Worm (Caenorhabditis elegans) whole organism, midembryonic: ENCODE results near the gene cdc-73.

Source experiments
- T22C8.4 ChIP-seq: fragments of 200-800 bp; sonication (Bioruptor generic); IDR thresholded peaks from 2 replicates; pipeline ENCODE4 v1.3.6; 2022; ENCODE audit warnings: missing genetic modification characterization, missing compliant biosample characterization
- flt-1 ChIP-seq: fragments of 200-800 bp; sonication (Bioruptor generic); IDR thresholded peaks from 2 replicates; pipeline ENCODE4 v1.3.6; 2022; ENCODE audit warnings: missing genetic modification characterization, missing compliant biosample characterization
- klf-2 ChIP-seq: fragments of 200-800 bp; sonication (Bioruptor generic); conservative IDR thresholded peaks from 2 replicates; pipeline ENCODE4 v1.3.6; 2022; ENCODE audit warnings: missing genetic modification reagents, missing genetic modification characterization, missing compliant biosample characterization
- med-1 ChIP-seq: sonication (generic microtip); optimal IDR thresholded peaks from 2 replicates; lab custom pipeline; 2017; ENCODE audit warnings: missing genetic modification characterization, mild to moderate bottlenecking, missing compliant biosample characterization, antibody characterized with exemption, missing genetic modification reagents; ENCODE audit not compliant: insufficient read depth
- ref-1 ChIP-seq: fragments of 200-800 bp; sonication (Bioruptor generic); conservative IDR thresholded peaks from 2 replicates; pipeline ENCODE4 v1.3.6; 2022; ENCODE audit warnings: missing genetic modification reagents, missing genetic modification characterization, missing compliant biosample characterization
- tab-1 ChIP-seq: fragments of 200-800 bp; sonication (Bioruptor generic); IDR thresholded peaks from 2 replicates; pipeline ENCODE4 v1.3.6; 2022; ENCODE audit warnings: missing genetic modification characterization, missing compliant biosample characterization
- ztf-23 ChIP-seq: fragments of 200-800 bp; sonication (Bioruptor generic); IDR thresholded peaks from 2 replicates; pipeline ENCODE4 v1.3.6; 2022; ENCODE audit warnings: missing genetic modification reagents, missing genetic modification characterization, missing compliant biosample characterization
- ztf-29 ChIP-seq: fragments of 200-800 bp; sonication (Bioruptor generic); IDR thresholded peaks from 2 replicates; pipeline ENCODE4 v1.3.6; 2022; ENCODE audit warnings: missing genetic modification reagents, missing genetic modification characterization, missing compliant biosample characterization

- TF ChIP-seq tab-1 (GFP tag; lab: Robert Waterston, UW) (no peak), ztf-29 (GFP tag; lab: Robert Waterston, UW) (no peak), klf-2 (GFP tag; lab: Robert Waterston, UW) (no peak), ztf-23 (GFP tag; lab: Robert Waterston, UW) (no peak), ref-1 (no peak), flt-1 (GFP tag; lab: Robert Waterston, UW) (no peak), T22C8.4 (GFP tag; lab: Robert Waterston, UW) (no peak), med-1 (no peak)
These were observed 11.3 kb upstream of the cdc-73 start for ce11 chrIV:4030917-4031599.
